Worm (Caenorhabditis elegans) whole organism, L2 larva: ENCODE measurements around the gene C32B5.18.

Experiments used
- fos-1 ChIP-seq: fragments of 150-350 bp; optimal IDR thresholded peaks from 2 replicates; lab custom pipeline; 2014; ENCODE audit warnings: missing biosample characterization, missing genetic modification characterization
- lin-13 ChIP-seq: fragments of 150-350 bp; optimal IDR thresholded peaks from 2 replicates; lab custom pipeline; 2014; ENCODE audit warnings: missing biosample characterization, missing genetic modification reagents, missing genetic modification characterization
- nhr-11 ChIP-seq: fragments of 150-350 bp; optimal IDR thresholded peaks from 2 replicates; lab custom pipeline; 2014; ENCODE audit warnings: missing biosample characterization, missing genetic modification characterization
- skn-1 ChIP-seq: sonication (generic microtip); optimal IDR thresholded peaks from 2 replicates; lab custom pipeline; 2017; ENCODE audit warnings: missing biosample characterization, missing genetic modification characterization

ce11 chrII:938549-938948 is 21.8 kb upstream of the C32B5.18 start, which contains the start of gene R07C3.3:
- TF ChIP-seq lin-13 (GFP tag; lab: Kevin White, UChicago) (no peak), nhr-11 (no peak), fos-1 (tag; lab: Kevin White, UChicago) (no peak), skn-1 (tag; lab: Kevin White, UChicago) (no peak)
